Worm (Caenorhabditis elegans): Measurements from ENCODE around the gene hil-1.

DNA sequence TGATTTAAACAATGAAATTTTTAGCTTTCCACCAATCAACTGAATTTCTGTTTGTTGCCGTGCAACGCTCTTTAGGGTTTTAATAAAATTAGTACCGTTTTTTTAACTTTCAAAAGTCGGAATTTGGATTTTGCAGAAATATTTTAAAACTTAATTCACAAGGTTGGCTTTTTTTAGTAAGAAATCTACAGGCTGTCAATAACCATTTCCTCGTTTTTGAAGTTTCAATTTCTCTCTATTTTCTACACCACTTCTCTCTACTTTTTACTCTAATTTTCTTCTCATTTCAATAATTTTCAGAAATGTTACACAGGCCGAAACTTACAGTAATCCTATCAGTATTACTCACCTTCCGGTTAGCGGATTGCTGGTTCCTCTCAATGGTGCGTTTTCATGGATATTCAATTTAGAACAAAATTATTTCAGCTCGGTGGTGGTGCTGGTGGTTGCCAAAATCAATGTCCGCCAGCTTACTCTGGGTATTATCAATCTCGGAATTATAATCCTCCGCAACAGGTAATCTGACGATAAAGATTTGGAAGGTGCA is 28.7 kb downstream of the hil-1 start, which contains the start of the genes grd-12 and F02D8.1:
- TF ChIP-seq M03D4.4 (tag; optimal IDR thresholded peaks at IDR 0.05): no peak
- no peak for TF ChIP-seq nhr-12 (tag; optimal IDR thresholded peaks at IDR 0.05)
- TF ChIP-seq unc-62 (GFP tag; optimal IDR thresholded peaks at IDR 0.05): no peak
- no peak for TF ChIP-seq zip-8 (tag; optimal IDR thresholded peaks at IDR 0.05)
- TF ChIP-seq nhr-28 (tag; optimal IDR thresholded peaks at IDR 0.05): no peak
- TF ChIP-seq flh-1 (GFP tag; optimal IDR thresholded peaks at IDR 0.05): no peak
- TF ChIP-seq lin-32 (GFP tag; optimal IDR thresholded peaks at IDR 0.05): no peak
- TF ChIP-seq pha-4 (tag; optimal IDR thresholded peaks at IDR 0.05): no peak
